Fruit fly (Drosophila melanogaster) whole organism, embryonic: ENCODE results near the gene CG31515.

Experiments
- Ada2b ChIP-seq: fragments of 200-800 bp; sonication (Bioruptor generic); IDR thresholded peaks from 2 replicates; pipeline ENCODE4 v1.3.6; 2022; ENCODE audit warnings: missing biosample characterization, missing genetic modification characterization
- Aef1 ChIP-seq: fragments of 200-800 bp; sonication (Bioruptor generic); IDR thresholded peaks from 3 replicates; pipeline ENCODE4 v1.3.6; 2022; ENCODE audit warnings: missing biosample characterization, missing genetic modification characterization
- Atf3 ChIP-seq: fragments of 200-800 bp; sonication (Bioruptor generic); optimal IDR thresholded peaks from 3 replicates; lab custom pipeline; 2016; ENCODE audit warnings: missing biosample characterization, missing genetic modification characterization
- C15 ChIP-seq: fragments of 200-800 bp; sonication (Bioruptor generic); IDR thresholded peaks from 3 replicates; pipeline ENCODE4 v1.3.6; 2022; ENCODE audit warnings: missing biosample characterization, missing genetic modification characterization
- CG10209 ChIP-seq: fragments of 200-800 bp; sonication (Bioruptor generic); optimal IDR thresholded peaks from 3 replicates; lab custom pipeline; 2017; ENCODE audit warnings: missing biosample characterization, mild to moderate bottlenecking, missing genetic modification characterization, missing genetic modification reagents
- CG12155 ChIP-seq: fragments of 200-800 bp; sonication (Bioruptor generic); optimal IDR thresholded peaks from 3 replicates; lab custom pipeline; 2016; ENCODE audit warnings: missing biosample characterization, missing genetic modification characterization
- CG13296 ChIP-seq: fragments of 200-800 bp; sonication (Bioruptor generic); optimal IDR thresholded peaks from 3 replicates; lab custom pipeline; 2018; ENCODE audit warnings: missing biosample characterization, mild to moderate bottlenecking, missing genetic modification characterization
- CG15073 ChIP-seq: fragments of 200-800 bp; sonication (Bioruptor generic); optimal IDR thresholded peaks from 2 replicates; lab custom pipeline; 2016; ENCODE audit warnings: missing biosample characterization, missing genetic modification characterization
- CG15269 ChIP-seq: fragments of 200-800 bp; sonication (Bioruptor generic); optimal IDR thresholded peaks from 2 replicates; lab custom pipeline; 2018; ENCODE audit warnings: missing biosample characterization, mild to moderate bottlenecking, missing genetic modification characterization, moderate library complexity
- CG16863 ChIP-seq: fragments of 200-800 bp; sonication (Bioruptor generic); optimal IDR thresholded peaks from 3 replicates; lab custom pipeline; 2016; ENCODE audit warnings: missing biosample characterization, missing genetic modification characterization
- CG18262 ChIP-seq: fragments of 200-800 bp; optimal IDR thresholded peaks from 3 replicates; lab custom pipeline; 2019; ENCODE audit warnings: missing biosample characterization, mild to moderate bottlenecking, missing genetic modification characterization, moderate library complexity
- CG2875 ChIP-seq: fragments of 200-800 bp; sonication (Bioruptor generic); optimal IDR thresholded peaks from 2 replicates; lab custom pipeline; 2017; ENCODE audit warnings: missing biosample characterization, mild to moderate bottlenecking, missing genetic modification characterization, missing genetic modification reagents
- CG31388 ChIP-seq: fragments of 200-800 bp; sonication (Bioruptor generic); optimal IDR thresholded peaks from 2 replicates; lab custom pipeline; 2016; ENCODE audit warnings: missing biosample characterization, missing genetic modification characterization
- CG3995 ChIP-seq: fragments of 200-800 bp; sonication (Bioruptor generic); optimal IDR thresholded peaks from 3 replicates; lab custom pipeline; 2016; ENCODE audit warnings: missing biosample characterization, missing genetic modification characterization
- CG5245 ChIP-seq: fragments of 200-800 bp; sonication (Bioruptor generic); optimal IDR thresholded peaks from 3 replicates; lab custom pipeline; 2016; ENCODE audit warnings: missing biosample characterization, missing genetic modification characterization
- CG7839 ChIP-seq: fragments of 200-800 bp; sonication (Bioruptor generic); optimal IDR thresholded peaks from 3 replicates; lab custom pipeline; 2018; ENCODE audit warnings: missing biosample characterization, mild to moderate bottlenecking, missing genetic modification characterization, moderate library complexity
- CG8478 ChIP-seq: fragments of >200 bp; optimal IDR thresholded peaks from 2 replicates; lab custom pipeline; 2018
- CG8924 ChIP-seq: fragments of 200-800 bp; optimal IDR thresholded peaks from 3 replicates; lab custom pipeline; 2019; ENCODE audit warnings: missing biosample characterization, mild to moderate bottlenecking, missing genetic modification characterization, moderate library complexity
- CG9727 ChIP-seq: fragments of 200-800 bp; sonication (Bioruptor generic); optimal IDR thresholded peaks from 3 replicates; lab custom pipeline; 2017; ENCODE audit warnings: missing biosample characterization, mild to moderate bottlenecking, missing genetic modification characterization
- Camta ChIP-seq: fragments of 200-800 bp; sonication (Bioruptor generic); optimal IDR thresholded peaks from 2 replicates; lab custom pipeline; 2016; ENCODE audit warnings: missing biosample characterization, missing genetic modification characterization
- Dbx ChIP-seq: fragments of 200-800 bp; sonication (Bioruptor generic); IDR thresholded peaks from 3 replicates; pipeline ENCODE4 v1.3.6; 2022; ENCODE audit warnings: missing biosample characterization, missing genetic modification characterization
- Fer3 ChIP-seq: fragments of 200-800 bp; sonication (Bioruptor generic); optimal IDR thresholded peaks from 2 replicates; lab custom pipeline; 2018; ENCODE audit warnings: missing biosample characterization, mild to moderate bottlenecking, missing genetic modification characterization, moderate library complexity
- HLH4C ChIP-seq: fragments of 200-800 bp; sonication (Bioruptor generic); IDR thresholded peaks from 3 replicates; pipeline ENCODE4 v1.3.6; 2022; ENCODE audit warnings: missing biosample characterization, missing genetic modification characterization; ENCODE audit not compliant: partially characterized antibody
- Hand ChIP-seq: fragments of 200-800 bp; sonication (Bioruptor generic); optimal IDR thresholded peaks from 2 replicates; lab custom pipeline; 2017; ENCODE audit warnings: mild to moderate bottlenecking, missing biosample characterization, missing genetic modification reagents, missing genetic modification characterization
- Hmr ChIP-seq: fragments of 200-800 bp; sonication (Bioruptor generic); optimal IDR thresholded peaks from 3 replicates; lab custom pipeline; 2017; ENCODE audit warnings: mild to moderate bottlenecking, missing biosample characterization, missing genetic modification reagents, missing genetic modification characterization
- Max ChIP-seq: fragments of 200-800 bp; sonication (Bioruptor generic); optimal IDR thresholded peaks from 2 replicates; lab custom pipeline; 2016; ENCODE audit warnings: missing biosample characterization, mild to moderate bottlenecking, missing genetic modification characterization
- Side ChIP-seq: fragments of 200-800 bp; sonication (Bioruptor generic); optimal IDR thresholded peaks from 2 replicates; lab custom pipeline; 2016; ENCODE audit warnings: missing biosample characterization, missing genetic modification characterization
- Stat92E ChIP-seq, 3 experiments: fragments of >200 bp in 2 of 3; fragments of 200-800 bp in 1 of 3; sonication (Bioruptor generic) in 1 of 3; optimal IDR thresholded peaks; 2 replicates each; lab custom pipeline; 2017 to 2019; ENCODE audit warnings: missing biosample characterization in 3 of 3, missing genetic modification characterization in 3 of 3, mild to moderate bottlenecking in 1 of 3, moderate library complexity in 1 of 3
- bcd ChIP-seq: fragments of 200-800 bp; sonication (Bioruptor generic); optimal IDR thresholded peaks from 2 replicates; lab custom pipeline; 2017; ENCODE audit warnings: missing biosample characterization, mild to moderate bottlenecking, missing genetic modification characterization
- bsh ChIP-seq, 2 experiments: fragments of 200-800 bp; sonication (Bioruptor generic); optimal IDR thresholded peaks; 2 replicates each; lab custom pipeline; 2017 to 2018; ENCODE audit warnings: mild to moderate bottlenecking in 2 of 2, missing biosample characterization in 2 of 2, missing genetic modification characterization in 2 of 2, moderate library complexity in 1 of 2
- btn ChIP-seq: fragments of 200-800 bp; sonication (Bioruptor generic); optimal IDR thresholded peaks from 2 replicates; lab custom pipeline; 2016; ENCODE audit warnings: missing biosample characterization, missing genetic modification characterization
- chm ChIP-seq: fragments of 200-800 bp; sonication (Bioruptor generic); IDR thresholded peaks from 2 replicates; pipeline ENCODE4 v1.3.6; 2022; ENCODE audit warnings: missing biosample characterization, missing genetic modification characterization
- chn ChIP-seq: fragments of 200-800 bp; sonication (Bioruptor generic); optimal IDR thresholded peaks from 2 replicates; lab custom pipeline; 2016; ENCODE audit warnings: missing biosample characterization, missing genetic modification characterization
- ci ChIP-seq: fragments of 200-800 bp; sonication (Bioruptor generic); IDR thresholded peaks from 3 replicates; pipeline ENCODE4 v1.3.6; 2022; ENCODE audit warnings: missing biosample characterization, missing genetic modification characterization
- cwo ChIP-seq: fragments of 200-800 bp; sonication (Bioruptor generic); optimal IDR thresholded peaks from 3 replicates; lab custom pipeline; 2017; ENCODE audit warnings: missing biosample characterization, missing genetic modification characterization, mild to moderate bottlenecking, moderate library complexity, missing genetic modification reagents
- dimm ChIP-seq: fragments of 200-800 bp; sonication (Bioruptor generic); IDR thresholded peaks from 2 replicates; pipeline ENCODE4 v1.3.6; 2022; ENCODE audit warnings: missing biosample characterization, missing genetic modification characterization
- dysf ChIP-seq: fragments of 200-800 bp; sonication (Bioruptor generic); IDR thresholded peaks from 3 replicates; pipeline ENCODE4 v1.3.6; 2022; ENCODE audit warnings: missing biosample characterization, missing genetic modification characterization
- en ChIP-seq: fragments of 200-800 bp; sonication (Bioruptor generic); optimal IDR thresholded peaks from 2 replicates; lab custom pipeline; 2016; ENCODE audit warnings: missing biosample characterization, missing genetic modification characterization
- gsb-n ChIP-seq: fragments of 200-800 bp; sonication (Bioruptor generic); optimal IDR thresholded peaks from 3 replicates; lab custom pipeline; 2018; ENCODE audit warnings: missing biosample characterization, mild to moderate bottlenecking, missing genetic modification characterization
- hb ChIP-seq: fragments of 200-800 bp; sonication (Bioruptor generic); IDR thresholded peaks from 3 replicates; pipeline ENCODE4 v1.3.6; 2022; ENCODE audit warnings: missing biosample characterization, missing genetic modification characterization; ENCODE audit not compliant: partially characterized antibody
- hbn ChIP-seq: fragments of 200-800 bp; sonication (Bioruptor generic); IDR thresholded peaks from 2 replicates; pipeline ENCODE4 v1.3.6; 2022; ENCODE audit warnings: missing biosample characterization, missing genetic modification characterization; ENCODE audit not compliant: partially characterized antibody
- ind ChIP-seq: fragments of 200-800 bp; sonication (Bioruptor generic); optimal IDR thresholded peaks from 3 replicates; lab custom pipeline; 2016; ENCODE audit warnings: missing biosample characterization, missing genetic modification characterization
- lmd ChIP-seq: fragments of 200-800 bp; sonication (Bioruptor generic); IDR thresholded peaks from 2 replicates; pipeline ENCODE4 v1.3.6; 2022; ENCODE audit warnings: missing biosample characterization, missing genetic modification characterization
- nom ChIP-seq: fragments of 200-800 bp; sonication (Bioruptor generic); optimal IDR thresholded peaks from 2 replicates; lab custom pipeline; 2017; ENCODE audit warnings: missing biosample characterization, missing genetic modification characterization, mild to moderate bottlenecking, moderate library complexity, missing genetic modification reagents
- odd ChIP-seq: fragments of 200-800 bp; sonication (Bioruptor generic); optimal IDR thresholded peaks from 2 replicates; lab custom pipeline; 2017; ENCODE audit warnings: missing biosample characterization, mild to moderate bottlenecking, missing genetic modification characterization
- pho ChIP-seq: fragments of 200-800 bp; sonication (Bioruptor generic); optimal IDR thresholded peaks from 2 replicates; lab custom pipeline; 2016; ENCODE audit warnings: missing biosample characterization, missing genetic modification characterization
- repo ChIP-seq: fragments of 200-800 bp; sonication (Bioruptor generic); optimal IDR thresholded peaks from 2 replicates; lab custom pipeline; 2016; ENCODE audit warnings: missing biosample characterization, missing genetic modification characterization
- rib ChIP-seq: fragments of 200-800 bp; sonication (Bioruptor generic); IDR thresholded peaks from 2 replicates; pipeline ENCODE4 v1.3.6; 2022; ENCODE audit warnings: missing biosample characterization, missing genetic modification characterization
- ro ChIP-seq: fragments of 200-800 bp; sonication (Bioruptor generic); IDR thresholded peaks from 2 replicates; pipeline ENCODE4 v1.3.6; 2022; ENCODE audit warnings: missing biosample characterization, missing genetic modification characterization
- row ChIP-seq: fragments of 200-800 bp; sonication (Bioruptor generic); IDR thresholded peaks from 3 replicates; pipeline ENCODE4 v1.3.6; 2022; ENCODE audit warnings: missing biosample characterization, missing genetic modification characterization
- sob ChIP-seq: fragments of 200-800 bp; sonication (Bioruptor generic); IDR thresholded peaks from 2 replicates; pipeline ENCODE4 v1.3.6; 2022; ENCODE audit warnings: missing biosample characterization, missing genetic modification characterization

The CG31515 gene

DNA sequence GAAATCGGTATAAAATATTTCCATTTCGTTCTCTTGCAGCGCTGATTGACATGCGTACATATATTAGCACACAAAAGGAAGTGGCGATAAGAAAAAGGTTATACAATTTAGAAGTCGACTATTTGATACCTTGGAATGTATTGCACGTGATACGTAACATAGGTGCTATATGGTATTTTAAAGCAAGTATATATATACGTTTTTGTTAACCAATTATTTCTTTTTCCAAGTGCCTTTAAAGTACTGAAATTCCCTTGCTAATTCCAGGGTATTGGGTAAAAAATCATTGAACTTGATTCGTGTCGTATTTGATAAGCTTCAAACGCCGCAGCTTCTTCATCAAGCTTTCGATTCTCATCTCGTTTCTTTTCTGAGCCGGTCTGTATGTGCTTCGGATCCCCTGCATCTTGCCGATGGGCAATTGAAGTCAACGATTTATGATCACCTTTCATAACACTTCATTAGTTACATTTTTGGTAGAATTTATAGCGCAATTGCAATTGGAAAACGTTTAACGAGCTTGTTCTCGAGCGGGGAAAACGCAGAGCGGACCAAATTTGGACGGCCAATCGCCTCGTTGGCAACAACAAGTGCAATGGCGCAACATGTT, 25.1 kb downstream of the CG31515 start, which contains the start of gene CG4408 (continued):
- TF ChIP-seq sob (peak; percentile 61; the same call in 1 of the 2 replicates), bcd (no peak), bsh (GFP tag; optimal IDR thresholded peaks at IDR 0.05; lab: Kevin White, UChicago) (peak; percentile 19 to 20), CG15269 (tag; lab: Kevin White, UChicago) (peak; percentile 40), CG8924 (tag; lab: Kevin White, UChicago) (peak; percentile 32), Side (GFP tag; lab: Kevin White, UChicago) (no peak), CG8478 (lab: Kevin White, UChicago) (no peak), CG31388 (GFP tag; lab: Kevin White, UChicago) (no peak), odd (GFP tag; lab: Kevin White, UChicago) (no peak), btn (GFP tag; lab: Kevin White, UChicago) (no peak), ro (GFP tag; lab: Robert Waterston, UW) (no peak), dimm (GFP tag; lab: Robert Waterston, UW) (no peak), Camta (GFP tag; lab: Kevin White, UChicago) (no peak), hbn (GFP tag; lab: Robert Waterston, UW) (no peak), cwo (GFP tag; lab: Kevin White, UChicago) (peak; percentile 43), Atf3 (GFP tag; lab: Kevin White, UChicago) (no peak), rib (GFP tag; lab: Robert Waterston, UW) (no peak), CG7839 (tag; lab: Kevin White, UChicago) (peak; percentile 57), row (GFP tag; lab: Robert Waterston, UW) (peak; percentile 70), CG18262 (peak; percentile 24), Max (no peak), ci (GFP tag; lab: Robert Waterston, UW) (0 out of 3 replicates have a peak, but pooled peaks have one; percentile 20), hb (GFP tag; lab: Robert Waterston, UW) (no peak), CG13296 (GFP tag; lab: Kevin White, UChicago) (peak; percentile 32), ind (GFP tag; lab: Kevin White, UChicago) (peak; percentile 46), CG16863 (GFP tag; lab: Kevin White, UChicago) (no peak), Dbx (no peak), chn (GFP tag; lab: Kevin White, UChicago) (no peak), Stat92E (GFP tag; optimal IDR thresholded peaks at IDR 0.05; lab: Kevin White, UChicago) (no peak), pho (no peak), Fer3 (tag; lab: Kevin White, UChicago) (peak; percentile 56), en (GFP tag; lab: Kevin White, UChicago) (no peak), repo (GFP tag; lab: Kevin White, UChicago) (no peak), Hmr (peak; percentile 25), CG9727 (peak; percentile 36), gsb-n (tag; lab: Kevin White, UChicago) (no peak), CG5245 (peak; percentile 0), CG10209 (peak; percentile 13), nom (GFP tag; lab: Kevin White, UChicago) (no peak), Aef1 (GFP tag; lab: Robert Waterston, UW) (peak; percentile 31; the same call in 1 of the 3 replicates), CG2875 (GFP tag; lab: Kevin White, UChicago) (no peak), Hand (no peak), CG3995 (no peak), lmd (peak; percentile 52), chm (GFP tag; lab: Robert Waterston, UW) (no peak), CG12155 (peak; percentile 17), CG15073 (no peak), Ada2b (peak; percentile 68), dysf (GFP tag; lab: Robert Waterston, UW) (0 out of 3 replicates have a peak, but pooled peaks have one; percentile 16), C15 (no peak), HLH4C (GFP tag; lab: Robert Waterston, UW) (no peak)
